Fruit fly (Drosophila melanogaster) Kc167 (cell line): ENCODE results near the gene CG32457.

Source experiments
- Myc ChIP-seq: fragments of >200 bp; optimal IDR thresholded peaks from 2 replicates; lab custom pipeline; 2017; ENCODE audit warnings: missing external identifiers
- Sin3A ChIP-seq: fragments of >200 bp; optimal IDR thresholded peaks from 2 replicates; lab custom pipeline; 2018; ENCODE audit warnings: missing external identifiers
- h ChIP-seq: fragments of >200 bp; optimal IDR thresholded peaks from 3 replicates; lab custom pipeline; 2018; ENCODE audit warnings: missing external identifiers
- insv ChIP-seq: fragments of >200 bp; optimal IDR thresholded peaks from 3 replicates; lab custom pipeline; 2018; ENCODE audit warnings: missing external identifiers
- psq ChIP-seq: fragments of >200 bp; optimal IDR thresholded peaks from 2 replicates; lab custom pipeline; 2017; ENCODE audit warnings: missing external identifiers
- ttk ChIP-seq: sonication (Bioruptor generic); optimal IDR thresholded peaks from 2 replicates; lab custom pipeline; 2017; ENCODE audit warnings: missing external identifiers

The CG32457 gene

dm6 chr3L:22989495-22989894, 2.1 kb downstream of the CG32457 start:
- TF ChIP-seq insv (lab: Kevin White, UChicago) (no peak), Sin3A (lab: Kevin White, UChicago) (no peak), psq (lab: Kevin White, UChicago) (no peak), Myc (lab: Kevin White, UChicago) (no peak), h (lab: Kevin White, UChicago) (no peak), ttk (no peak)

- no peak for TF ChIP-seq psq (lab: Kevin White, UChicago)
- no peak for TF ChIP-seq Myc (lab: Kevin White, UChicago)
- TF ChIP-seq insv (lab: Kevin White, UChicago) = no peak
These were observed 10.7 kb downstream of the CG32457 start, which contains the start of gene nrm for dm6 chr3L:22998176-22998575. Gene nrm, plus strand, starts transcription at chr3L:22998372.

dm6 chr3L:23005210-23005609, 17.8 kb downstream of the CG32457 start:
- TF ChIP-seq psq (lab: Kevin White, UChicago) (no peak), ttk (no peak), Myc (lab: Kevin White, UChicago) (no peak)

- TF ChIP-seq Sin3A (lab: Kevin White, UChicago) (no peak), Myc (lab: Kevin White, UChicago) (no peak), psq (lab: Kevin White, UChicago) (no peak), insv (lab: Kevin White, UChicago) (no peak), h (lab: Kevin White, UChicago) (no peak), ttk (no peak)
These were observed 28.2 kb downstream of the CG32457 start for dm6 chr3L:23015681-23016080.

- TF ChIP-seq insv (lab: Kevin White, UChicago) (no peak), Sin3A (lab: Kevin White, UChicago) (no peak), ttk (no peak), Myc (lab: Kevin White, UChicago) (no peak), psq (lab: Kevin White, UChicago) (no peak), h (lab: Kevin White, UChicago) (no peak)
These were observed 33.8 kb downstream of the CG32457 start for dm6 chr3L:23021246-23021645.

dm6 chr3L:23022407-23023027, 35.1 kb downstream of the CG32457 start:
- no peak for TF ChIP-seq insv (lab: Kevin White, UChicago)
- TF ChIP-seq h (lab: Kevin White, UChicago) = no peak
- no peak for TF ChIP-seq Myc (lab: Kevin White, UChicago)
- TF ChIP-seq Sin3A (lab: Kevin White, UChicago) = no peak
- no peak for TF ChIP-seq psq (lab: Kevin White, UChicago)
- TF ChIP-seq ttk = no peak
